Worm (Caenorhabditis elegans) whole organism, midembryonic: Measurements from ENCODE around the gene C05G5.7.

Source experiments
- tab-1 ChIP-seq: fragments of 200-800 bp; sonication (Bioruptor generic); IDR thresholded peaks from 2 replicates; pipeline ENCODE4 v1.3.6; 2022; ENCODE audit warnings: missing genetic modification characterization, missing compliant biosample characterization
- ztf-23 ChIP-seq: fragments of 200-800 bp; sonication (Bioruptor generic); IDR thresholded peaks from 2 replicates; pipeline ENCODE4 v1.3.6; 2022; ENCODE audit warnings: missing genetic modification reagents, missing genetic modification characterization, missing compliant biosample characterization

ce11 chrX:14745218-14745617 is 1.6 kb upstream of the C05G5.7 start:
- no peak for TF ChIP-seq tab-1 (GFP tag; lab: Robert Waterston, UW)
- no peak for TF ChIP-seq ztf-23 (GFP tag; lab: Robert Waterston, UW)
